Fruit fly (Drosophila melanogaster) whole organism, embryonic: ENCODE results near the gene CG32772.
A peak's percentile ranks its signal among the peaks of the same experiment; 100 is the strongest.

ENCODE experiments used
- Abd-B ChIP-seq: fragments of 200-800 bp; sonication (Bioruptor generic); optimal IDR thresholded peaks from 2 replicates; lab custom pipeline; 2018; ENCODE audit warnings: missing biosample characterization, mild to moderate bottlenecking, missing genetic modification characterization, moderate library complexity
- CG10366 ChIP-seq: fragments of 200-800 bp; sonication (Bioruptor generic); IDR thresholded peaks from 2 replicates; pipeline ENCODE4 v1.3.6; 2022; ENCODE audit warnings: missing biosample characterization, missing genetic modification characterization
- CG12155 ChIP-seq: fragments of 200-800 bp; sonication (Bioruptor generic); optimal IDR thresholded peaks from 3 replicates; lab custom pipeline; 2016; ENCODE audit warnings: missing biosample characterization, missing genetic modification characterization
- CG12769 ChIP-seq: fragments of 200-800 bp; sonication (Bioruptor generic); optimal IDR thresholded peaks from 2 replicates; lab custom pipeline; 2019; ENCODE audit warnings: missing biosample characterization, mild to moderate bottlenecking, missing genetic modification characterization, moderate library complexity
- CG13775 ChIP-seq: fragments of 200-800 bp; sonication (Bioruptor generic); optimal IDR thresholded peaks from 3 replicates; lab custom pipeline; 2017; ENCODE audit warnings: missing biosample characterization, mild to moderate bottlenecking, missing genetic modification characterization
- CG18011 ChIP-seq: fragments of 200-800 bp; sonication (Bioruptor generic); optimal IDR thresholded peaks from 2 replicates; lab custom pipeline; 2017; ENCODE audit warnings: missing biosample characterization, missing genetic modification characterization, mild to moderate bottlenecking, moderate library complexity, missing genotype
- CG1832 ChIP-seq: fragments of 200-800 bp; sonication (Bioruptor generic); optimal IDR thresholded peaks from 2 replicates; lab custom pipeline; 2017; ENCODE audit warnings: missing biosample characterization, mild to moderate bottlenecking, missing genetic modification characterization, inconsistent platforms
- CG30403 ChIP-seq: fragments of 200-800 bp; sonication (Bioruptor generic); optimal IDR thresholded peaks from 3 replicates; lab custom pipeline; 2016; ENCODE audit warnings: missing biosample characterization, missing genetic modification characterization
- CG31441 ChIP-seq: fragments of 200-800 bp; sonication (Bioruptor generic); IDR thresholded peaks from 2 replicates; pipeline ENCODE4 v1.3.6; 2022; ENCODE audit warnings: missing biosample characterization, missing genetic modification characterization
- CG33213 ChIP-seq: fragments of 200-800 bp; sonication (Bioruptor generic); optimal IDR thresholded peaks from 3 replicates; lab custom pipeline; 2016; ENCODE audit warnings: missing biosample characterization, missing genetic modification characterization
- CG33557 ChIP-seq: fragments of 200-800 bp; sonication (Bioruptor generic); optimal IDR thresholded peaks from 2 replicates; lab custom pipeline; 2019; ENCODE audit warnings: missing biosample characterization, mild to moderate bottlenecking, missing genetic modification characterization, moderate library complexity
- CG4328 ChIP-seq: fragments of 200-800 bp; sonication (Bioruptor generic); optimal IDR thresholded peaks from 3 replicates; lab custom pipeline; 2017; ENCODE audit warnings: missing biosample characterization, missing genetic modification reagents, missing genetic modification characterization
- CG7745 ChIP-seq: fragments of 200-800 bp; sonication (Bioruptor generic); optimal IDR thresholded peaks from 2 replicates; lab custom pipeline; 2018; ENCODE audit warnings: missing biosample characterization, mild to moderate bottlenecking, missing genetic modification characterization, moderate library complexity
- CG8359 ChIP-seq: fragments of 200-800 bp; sonication (Bioruptor generic); optimal IDR thresholded peaks from 2 replicates; lab custom pipeline; 2017; ENCODE audit warnings: missing biosample characterization, mild to moderate bottlenecking, missing genetic modification characterization, borderline replicate concordance
- CG8388 ChIP-seq: fragments of 200-800 bp; sonication (Bioruptor generic); optimal IDR thresholded peaks from 2 replicates; lab custom pipeline; 2019; ENCODE audit warnings: missing biosample characterization, mild to moderate bottlenecking, missing genetic modification characterization, moderate library complexity
- CrebB ChIP-seq: fragments of 200-800 bp; sonication (Bioruptor generic); optimal IDR thresholded peaks from 3 replicates; lab custom pipeline; 2018; ENCODE audit warnings: missing biosample characterization, mild to moderate bottlenecking, missing genetic modification characterization
- D19B ChIP-seq: fragments of 200-800 bp; sonication (Bioruptor generic); optimal IDR thresholded peaks from 2 replicates; lab custom pipeline; 2017; ENCODE audit warnings: missing biosample characterization, mild to moderate bottlenecking, missing genetic modification characterization
- Dad ChIP-seq: fragments of 200-800 bp; sonication (Bioruptor generic); optimal IDR thresholded peaks from 3 replicates; lab custom pipeline; 2016; ENCODE audit warnings: missing biosample characterization, missing genetic modification characterization
- Eip74EF ChIP-seq, 2 experiments: fragments of 200-800 bp in 1 of 2; fragments of >200 bp in 1 of 2; sonication (Bioruptor generic) in 1 of 2; optimal IDR thresholded peaks; 2 replicates each; lab custom pipeline; 2017 to 2019; ENCODE audit warnings: missing biosample characterization in 2 of 2, missing genetic modification characterization in 2 of 2, mild to moderate bottlenecking in 1 of 2, moderate library complexity in 1 of 2
- Fer3 ChIP-seq: fragments of 200-800 bp; sonication (Bioruptor generic); optimal IDR thresholded peaks from 2 replicates; lab custom pipeline; 2018; ENCODE audit warnings: missing biosample characterization, mild to moderate bottlenecking, missing genetic modification characterization, moderate library complexity
- Gsc ChIP-seq: fragments of 200-800 bp; sonication (Bioruptor generic); IDR thresholded peaks from 2 replicates; pipeline ENCODE4 v1.3.6; 2022; ENCODE audit warnings: missing biosample characterization, missing genetic modification characterization
- Hsf ChIP-seq: fragments of 200-800 bp; sonication (Bioruptor generic); optimal IDR thresholded peaks from 3 replicates; lab custom pipeline; 2016; ENCODE audit warnings: missing biosample characterization, missing genetic modification characterization
- MTF-1 ChIP-seq: fragments of 200-800 bp; sonication (Bioruptor generic); optimal IDR thresholded peaks from 2 replicates; lab custom pipeline; 2018; ENCODE audit warnings: missing biosample characterization, mild to moderate bottlenecking, missing genetic modification characterization, borderline replicate concordance
- Mad ChIP-seq: fragments of 200-800 bp; sonication (Bioruptor generic); optimal IDR thresholded peaks from 2 replicates; lab custom pipeline; 2016; ENCODE audit warnings: missing biosample characterization, missing genetic modification characterization
- Mrtf ChIP-seq: fragments of 200-800 bp; sonication (Bioruptor generic); IDR thresholded peaks from 3 replicates; pipeline ENCODE4 v1.3.6; 2022; ENCODE audit warnings: missing biosample characterization, missing genetic modification characterization
- NFAT ChIP-seq: fragments of 200-800 bp; sonication (Bioruptor generic); IDR thresholded peaks from 2 replicates; pipeline ENCODE4 v1.3.6; 2022; ENCODE audit warnings: missing biosample characterization, missing genetic modification characterization
- Neu2 ChIP-seq: fragments of 200-800 bp; sonication (Bioruptor generic); optimal IDR thresholded peaks from 3 replicates; lab custom pipeline; 2016; ENCODE audit warnings: missing biosample characterization, missing genetic modification characterization, borderline replicate concordance
- Stat92E ChIP-seq, 3 experiments: fragments of >200 bp in 2 of 3; fragments of 200-800 bp in 1 of 3; sonication (Bioruptor generic) in 1 of 3; optimal IDR thresholded peaks; 2 replicates each; lab custom pipeline; 2017 to 2019; ENCODE audit warnings: missing biosample characterization in 3 of 3, missing genetic modification characterization in 3 of 3, mild to moderate bottlenecking in 1 of 3, moderate library complexity in 1 of 3
- Trl ChIP-seq, 3 experiments: fragments of >200 bp in 2 of 3; fragments of 200-800 bp in 1 of 3; sonication (Bioruptor generic) in 1 of 3; optimal IDR thresholded peaks; 2 replicates in 1 of 3; 3 replicates in 2 of 3; lab custom pipeline; 2016 to 2017; ENCODE audit warnings: missing biosample characterization in 1 of 3, missing genetic modification characterization in 1 of 3
- dm ChIP-seq: fragments of 200-800 bp; sonication (Bioruptor generic); optimal IDR thresholded peaks from 3 replicates; lab custom pipeline; 2016; ENCODE audit warnings: missing biosample characterization, missing genetic modification characterization
- eyg ChIP-seq: fragments of 200-800 bp; sonication (Bioruptor generic); optimal IDR thresholded peaks from 3 replicates; lab custom pipeline; 2016; ENCODE audit warnings: missing biosample characterization, missing genetic modification characterization
- gsb ChIP-seq: fragments of 200-800 bp; sonication (Bioruptor generic); IDR thresholded peaks from 2 replicates; pipeline ENCODE4 v1.3.6; 2022; ENCODE audit warnings: missing biosample characterization, missing genetic modification characterization
- hbn ChIP-seq: fragments of 200-800 bp; sonication (Bioruptor generic); IDR thresholded peaks from 2 replicates; pipeline ENCODE4 v1.3.6; 2022; ENCODE audit warnings: missing biosample characterization, missing genetic modification characterization; ENCODE audit not compliant: partially characterized antibody
- hkb ChIP-seq, 2 experiments: fragments of 200-800 bp in 1 of 2; fragments of >200 bp in 1 of 2; sonication (Bioruptor generic) in 1 of 2; IDR thresholded peaks in 1 of 2; optimal IDR thresholded peaks in 1 of 2; 2 replicates each; pipeline versions ENCODE4 v1.3.6 to Lab custom; 2017 to 2022; ENCODE audit warnings: missing biosample characterization in 1 of 2, missing genetic modification characterization in 1 of 2
- ind ChIP-seq: fragments of 200-800 bp; sonication (Bioruptor generic); optimal IDR thresholded peaks from 3 replicates; lab custom pipeline; 2016; ENCODE audit warnings: missing biosample characterization, missing genetic modification characterization
- ken ChIP-seq: fragments of 200-800 bp; sonication (Bioruptor generic); IDR thresholded peaks from 3 replicates; pipeline ENCODE4 v1.3.6; 2022; ENCODE audit warnings: missing biosample characterization, missing genetic modification characterization
- nerfin-2 ChIP-seq: fragments of 200-800 bp; sonication (Bioruptor generic); IDR thresholded peaks from 2 replicates; pipeline ENCODE4 v1.3.6; 2022; ENCODE audit warnings: missing biosample characterization, missing genetic modification characterization; ENCODE audit not compliant: partially characterized antibody
- onecut ChIP-seq: fragments of 200-800 bp; sonication (Bioruptor generic); IDR thresholded peaks from 2 replicates; pipeline ENCODE4 v1.3.6; 2022; ENCODE audit warnings: missing biosample characterization, missing genetic modification characterization
- prd ChIP-seq, 3 experiments: fragments of >200 bp in 2 of 3; fragments of 200-800 bp in 1 of 3; sonication (Bioruptor generic) in 1 of 3; optimal IDR thresholded peaks in 2 of 3; IDR thresholded peaks in 1 of 3; 2 replicates in 2 of 3; 3 replicates in 1 of 3; pipeline versions ENCODE4 v1.3.6 to Lab custom; 2017 to 2022; ENCODE audit warnings: missing biosample characterization in 1 of 3, missing genetic modification characterization in 1 of 3
- sc ChIP-seq, 3 experiments: fragments of >200 bp in 2 of 3; fragments of 200-800 bp in 1 of 3; sonication (Bioruptor generic) in 1 of 3; optimal IDR thresholded peaks; 2 replicates in 2 of 3; 3 replicates in 1 of 3; lab custom pipeline; 2017; ENCODE audit warnings: mild to moderate bottlenecking in 1 of 3, missing biosample characterization in 1 of 3, missing genetic modification characterization in 1 of 3, missing genetic modification reagents in 1 of 3
- sens ChIP-seq: fragments of 200-800 bp; sonication (Bioruptor generic); peaks from one replicate; lab custom pipeline; 2016; ENCODE audit warnings: missing biosample characterization, missing genetic modification characterization
- slou ChIP-seq: fragments of 200-800 bp; sonication (Bioruptor generic); optimal IDR thresholded peaks from 3 replicates; lab custom pipeline; 2016; ENCODE audit warnings: missing biosample characterization, missing genetic modification characterization
- vfl ChIP-seq: fragments of 200-800 bp; sonication (Bioruptor generic); optimal IDR thresholded peaks from 2 replicates; lab custom pipeline; 2016; ENCODE audit warnings: missing biosample characterization, missing genetic modification characterization
- vnd ChIP-seq: fragments of 200-800 bp; sonication (Bioruptor generic); IDR thresholded peaks from 3 replicates; pipeline ENCODE4 v1.3.6; 2022; ENCODE audit warnings: missing biosample characterization, missing genetic modification characterization; ENCODE audit not compliant: partially characterized antibody
- wor ChIP-seq: fragments of 200-800 bp; sonication (Bioruptor generic); IDR thresholded peaks from 2 replicates; pipeline ENCODE4 v1.3.6; 2022; ENCODE audit warnings: missing biosample characterization, missing genetic modification characterization
- zfh2 ChIP-seq: fragments of 200-800 bp; sonication (Bioruptor generic); optimal IDR thresholded peaks from 2 replicates; lab custom pipeline; 2016; ENCODE audit warnings: missing biosample characterization, missing genetic modification characterization

The CG32772 gene

dm6 chrX:4939788-4940441 lies 31.0 kb downstream of the CG32772 start (continued):
- peak; percentile 96 for TF ChIP-seq CG33557 (GFP tag; lab: Kevin White, UChicago)
- peak; percentile 76 for TF ChIP-seq gsb (GFP tag; lab: Robert Waterston, UW)
- peak; percentile 68 for TF ChIP-seq CG18011 (GFP tag; lab: Kevin White, UChicago)
- no peak for TF ChIP-seq hkb (optimal IDR thresholded peaks at IDR 0.05; lab: Kevin White, UChicago)
- peak; percentile 96 for TF ChIP-seq hkb (GFP tag; IDR thresholded peaks at IDR 0.05; lab: Robert Waterston, UW)
- peak; percentile 95 for TF ChIP-seq Hsf (GFP tag; lab: Kevin White, UChicago)
- TF ChIP-seq Dad (GFP tag; lab: Kevin White, UChicago) = peak; percentile 89
- TF ChIP-seq Gsc = peak; percentile 90
- TF ChIP-seq eyg (GFP tag; lab: Kevin White, UChicago) = peak; percentile 72
- peak; percentile 98 for TF ChIP-seq ken
- peak; percentile 92 for TF ChIP-seq CG8388 (GFP tag; lab: Kevin White, UChicago)
- TF ChIP-seq dm (GFP tag; lab: Kevin White, UChicago) = peak; percentile 83
- peak in 1 of 2 experiments; percentile 89 for TF ChIP-seq Eip74EF (GFP tag; optimal IDR thresholded peaks at IDR 0.05; lab: Kevin White, UChicago)
- peak; percentile 95 for TF ChIP-seq ind (GFP tag; lab: Kevin White, UChicago)
- TF ChIP-seq Abd-B (GFP tag; lab: Kevin White, UChicago) = peak; percentile 93
- peak; percentile 90 for TF ChIP-seq NFAT
- TF ChIP-seq Mrtf (GFP tag; lab: Robert Waterston, UW) = peak; percentile 97
- TF ChIP-seq CG4328 = peak; percentile 88
- peak; percentile 84 for TF ChIP-seq CG12155 (GFP tag; lab: Kevin White, UChicago)
- TF ChIP-seq CG1832 = no peak
- no peak for TF ChIP-seq vnd (GFP tag; lab: Robert Waterston, UW)
- TF ChIP-seq CG31441 (GFP tag; lab: Robert Waterston, UW) = peak; percentile 95
- TF ChIP-seq prd (optimal IDR thresholded peaks at IDR 0.05; lab: Kevin White, UChicago) = no peak
- TF ChIP-seq prd (GFP tag; IDR thresholded peaks at IDR 0.05; lab: Robert Waterston, UW) = peak; percentile 98
- peak; percentile 90 for TF ChIP-seq CG13775 (GFP tag; lab: Kevin White, UChicago)
- peak; percentile 94 for TF ChIP-seq CG30403 (GFP tag; lab: Kevin White, UChicago)
- peak; percentile 96 for TF ChIP-seq CG12769 (tag; lab: Kevin White, UChicago)
- no peak for TF ChIP-seq hbn (GFP tag; lab: Robert Waterston, UW)
- TF ChIP-seq MTF-1 (GFP tag; lab: Kevin White, UChicago) = peak; percentile 92
- peak; percentile 57 for TF ChIP-seq zfh2
- TF ChIP-seq nerfin-2 (GFP tag; lab: Robert Waterston, UW) = no peak
- TF ChIP-seq Fer3 = peak; percentile 90
- peak; percentile 64 for TF ChIP-seq D19B (GFP tag; lab: Kevin White, UChicago)
- TF ChIP-seq Stat92E (GFP tag; optimal IDR thresholded peaks at IDR 0.05; lab: Kevin White, UChicago) = peak in 1 of 3 experiments; percentile 17
- TF ChIP-seq Mad = peak; percentile 95
- TF ChIP-seq CrebB (tag; lab: Kevin White, UChicago) = peak; percentile 90
- peak; percentile 48 for TF ChIP-seq CG7745 (tag; lab: Kevin White, UChicago)
- TF ChIP-seq CG10366 (GFP tag; lab: Robert Waterston, UW) = peak; percentile 96
- peak; percentile 0 to 42 for TF ChIP-seq Trl (optimal IDR thresholded peaks at IDR 0.05; lab: Kevin White, UChicago)
- TF ChIP-seq Trl (GFP tag; optimal IDR thresholded peaks at IDR 0.05; lab: Kevin White, UChicago) = peak; percentile 89
- TF ChIP-seq sc (optimal IDR thresholded peaks at IDR 0.05; lab: Kevin White, UChicago) = no peak
- TF ChIP-seq sc (GFP tag; optimal IDR thresholded peaks at IDR 0.05; lab: Kevin White, UChicago) = peak; percentile 93
- TF ChIP-seq Neu2 (GFP tag; lab: Kevin White, UChicago) = peak; percentile 85
- peak; percentile 66 for TF ChIP-seq vfl
- TF ChIP-seq CG8359 (GFP tag; lab: Kevin White, UChicago) = peak; percentile 89
- TF ChIP-seq onecut (GFP tag; lab: Robert Waterston, UW) = peak; percentile 95
- peak; percentile 100 for TF ChIP-seq sens (GFP tag; lab: Kevin White, UChicago)
- TF ChIP-seq slou (GFP tag; lab: Kevin White, UChicago) = peak; percentile 62
- TF ChIP-seq wor (GFP tag; lab: Robert Waterston, UW) = peak; percentile 92
- TF ChIP-seq CG33213 (GFP tag; lab: Kevin White, UChicago) = peak; percentile 95
